Worm (Caenorhabditis elegans) whole organism, midembryonic: ENCODE results near the gene his-61.

Source experiments
- T22C8.4 ChIP-seq: fragments of 200-800 bp; sonication (Bioruptor generic); IDR thresholded peaks from 2 replicates; pipeline ENCODE4 v1.3.6; 2022; ENCODE audit warnings: missing genetic modification characterization, missing compliant biosample characterization
- cog-1 ChIP-seq: sonication (generic microtip); optimal IDR thresholded peaks from 2 replicates; lab custom pipeline; 2016; ENCODE audit warnings: missing genetic modification characterization, missing compliant biosample characterization
- flt-1 ChIP-seq: fragments of 200-800 bp; sonication (Bioruptor generic); IDR thresholded peaks from 2 replicates; pipeline ENCODE4 v1.3.6; 2022; ENCODE audit warnings: missing genetic modification characterization, missing compliant biosample characterization
- klf-2 ChIP-seq: fragments of 200-800 bp; sonication (Bioruptor generic); conservative IDR thresholded peaks from 2 replicates; pipeline ENCODE4 v1.3.6; 2022; ENCODE audit warnings: missing genetic modification reagents, missing genetic modification characterization, missing compliant biosample characterization
- med-1 ChIP-seq: sonication (generic microtip); optimal IDR thresholded peaks from 2 replicates; lab custom pipeline; 2017; ENCODE audit warnings: missing genetic modification characterization, mild to moderate bottlenecking, missing compliant biosample characterization, antibody characterized with exemption, missing genetic modification reagents; ENCODE audit not compliant: insufficient read depth
- ref-1 ChIP-seq: fragments of 200-800 bp; sonication (Bioruptor generic); conservative IDR thresholded peaks from 2 replicates; pipeline ENCODE4 v1.3.6; 2022; ENCODE audit warnings: missing genetic modification reagents, missing genetic modification characterization, missing compliant biosample characterization
- tab-1 ChIP-seq: fragments of 200-800 bp; sonication (Bioruptor generic); IDR thresholded peaks from 2 replicates; pipeline ENCODE4 v1.3.6; 2022; ENCODE audit warnings: missing genetic modification characterization, missing compliant biosample characterization
- ztf-23 ChIP-seq: fragments of 200-800 bp; sonication (Bioruptor generic); IDR thresholded peaks from 2 replicates; pipeline ENCODE4 v1.3.6; 2022; ENCODE audit warnings: missing genetic modification reagents, missing genetic modification characterization, missing compliant biosample characterization
- ztf-29 ChIP-seq: fragments of 200-800 bp; sonication (Bioruptor generic); IDR thresholded peaks from 2 replicates; pipeline ENCODE4 v1.3.6; 2022; ENCODE audit warnings: missing genetic modification reagents, missing genetic modification characterization, missing compliant biosample characterization

Gene his-61

DNA sequence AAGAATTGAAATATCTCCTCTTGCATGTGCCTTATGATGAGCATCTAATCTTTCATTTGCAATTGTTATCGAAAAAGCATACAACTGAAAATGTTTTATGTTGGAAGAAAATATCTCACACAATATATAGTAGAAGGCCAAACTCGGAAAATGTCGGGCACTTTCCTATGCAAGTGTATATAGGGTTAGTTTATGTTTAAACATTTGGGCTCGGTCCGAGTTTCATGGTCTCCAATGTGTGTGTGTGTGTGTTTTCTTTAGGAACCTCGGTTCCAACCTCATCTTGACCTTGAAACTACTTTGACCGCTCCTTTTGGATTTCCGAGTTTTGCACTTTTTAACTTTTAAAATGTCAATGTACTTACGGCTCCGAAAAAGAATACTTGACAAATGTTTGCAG is 13.3 kb upstream of the his-61 start:
- TF ChIP-seq T22C8.4 (GFP tag; lab: Robert Waterston, UW) (no peak), tab-1 (GFP tag; lab: Robert Waterston, UW) (no peak), klf-2 (GFP tag; lab: Robert Waterston, UW) (no peak), cog-1 (tag; lab: Kevin White, UChicago) (no peak), ztf-23 (no peak), ztf-29 (GFP tag; lab: Robert Waterston, UW) (no peak), ref-1 (GFP tag; lab: Robert Waterston, UW) (no peak), flt-1 (GFP tag; lab: Robert Waterston, UW) (no peak), med-1 (GFP tag; lab: Kevin White, UChicago) (no peak)

DNA sequence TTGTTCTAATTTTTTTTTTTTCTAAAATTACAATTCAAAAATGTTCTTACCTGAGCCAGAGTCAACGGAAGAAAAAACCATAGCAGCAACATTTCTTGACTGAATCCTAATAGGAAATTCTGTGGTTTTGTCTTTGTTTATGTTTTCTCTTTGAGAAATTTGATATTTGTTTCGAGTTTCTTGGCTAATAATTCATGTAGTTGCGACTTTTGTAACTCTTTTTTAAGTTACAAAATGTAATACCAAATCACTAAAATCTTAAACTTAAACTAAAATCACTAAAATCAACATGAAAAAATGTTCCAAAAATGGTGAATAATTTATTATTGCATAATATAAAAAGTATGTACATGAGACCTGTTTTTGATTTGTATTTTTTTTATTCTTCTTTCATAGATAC is 11.7 kb upstream of the his-61 start, which contains the start of gene egas-4:
TSS of gene egas-4 (minus strand) at position 101 of the 400 bp plus-strand sequence.
- TF ChIP-seq ztf-23 (no peak), ztf-29 (GFP tag; lab: Robert Waterston, UW) (no peak), T22C8.4 (GFP tag; lab: Robert Waterston, UW) (no peak), klf-2 (GFP tag; lab: Robert Waterston, UW) (no peak), cog-1 (tag; lab: Kevin White, UChicago) (no peak), tab-1 (GFP tag; lab: Robert Waterston, UW) (no peak), flt-1 (GFP tag; lab: Robert Waterston, UW) (no peak), ref-1 (GFP tag; lab: Robert Waterston, UW) (no peak), med-1 (GFP tag; lab: Kevin White, UChicago) (no peak)

- no peak for TF ChIP-seq flt-1 (GFP tag; lab: Robert Waterston, UW)
- no peak for TF ChIP-seq cog-1 (tag; lab: Kevin White, UChicago)
Observed at ce11 chrIV:7497205-7497604, 11.2 kb upstream of the his-61 start.

ce11 chrIV:7491464-7491863 is 5.4 kb upstream of the his-61 start, which contains the start of gene F55G1.1:
Gene F55G1.1 (plus strand): TSS chrIV:7491764.
- TF ChIP-seq cog-1 (tag; lab: Kevin White, UChicago) (no peak), flt-1 (GFP tag; lab: Robert Waterston, UW) (no peak), T22C8.4 (GFP tag; lab: Robert Waterston, UW) (no peak), tab-1 (GFP tag; lab: Robert Waterston, UW) (no peak), ztf-29 (GFP tag; lab: Robert Waterston, UW) (no peak), med-1 (GFP tag; lab: Kevin White, UChicago) (no peak), ztf-23 (no peak), klf-2 (GFP tag; lab: Robert Waterston, UW) (no peak), ref-1 (GFP tag; lab: Robert Waterston, UW) (no peak)

DNA sequence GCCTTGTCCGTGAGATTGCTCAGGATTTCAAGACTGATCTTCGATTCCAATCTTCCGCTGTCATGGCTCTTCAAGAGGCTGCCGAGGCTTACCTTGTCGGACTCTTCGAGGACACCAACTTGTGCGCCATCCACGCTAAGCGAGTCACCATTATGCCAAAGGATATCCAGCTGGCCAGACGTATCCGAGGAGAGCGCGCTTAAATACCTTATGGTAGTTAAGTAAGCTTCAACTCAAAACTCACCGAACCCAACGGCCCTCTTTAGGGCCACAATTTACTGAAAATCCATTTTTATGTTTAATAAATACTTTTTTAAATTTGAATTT is 2.4 kb upstream of the his-61 start:
- TF ChIP-seq med-1 (GFP tag; lab: Kevin White, UChicago) (no peak), flt-1 (GFP tag; lab: Robert Waterston, UW) (peak; percentile 65), T22C8.4 (GFP tag; lab: Robert Waterston, UW) (no peak), ztf-23 (no peak)

DNA sequence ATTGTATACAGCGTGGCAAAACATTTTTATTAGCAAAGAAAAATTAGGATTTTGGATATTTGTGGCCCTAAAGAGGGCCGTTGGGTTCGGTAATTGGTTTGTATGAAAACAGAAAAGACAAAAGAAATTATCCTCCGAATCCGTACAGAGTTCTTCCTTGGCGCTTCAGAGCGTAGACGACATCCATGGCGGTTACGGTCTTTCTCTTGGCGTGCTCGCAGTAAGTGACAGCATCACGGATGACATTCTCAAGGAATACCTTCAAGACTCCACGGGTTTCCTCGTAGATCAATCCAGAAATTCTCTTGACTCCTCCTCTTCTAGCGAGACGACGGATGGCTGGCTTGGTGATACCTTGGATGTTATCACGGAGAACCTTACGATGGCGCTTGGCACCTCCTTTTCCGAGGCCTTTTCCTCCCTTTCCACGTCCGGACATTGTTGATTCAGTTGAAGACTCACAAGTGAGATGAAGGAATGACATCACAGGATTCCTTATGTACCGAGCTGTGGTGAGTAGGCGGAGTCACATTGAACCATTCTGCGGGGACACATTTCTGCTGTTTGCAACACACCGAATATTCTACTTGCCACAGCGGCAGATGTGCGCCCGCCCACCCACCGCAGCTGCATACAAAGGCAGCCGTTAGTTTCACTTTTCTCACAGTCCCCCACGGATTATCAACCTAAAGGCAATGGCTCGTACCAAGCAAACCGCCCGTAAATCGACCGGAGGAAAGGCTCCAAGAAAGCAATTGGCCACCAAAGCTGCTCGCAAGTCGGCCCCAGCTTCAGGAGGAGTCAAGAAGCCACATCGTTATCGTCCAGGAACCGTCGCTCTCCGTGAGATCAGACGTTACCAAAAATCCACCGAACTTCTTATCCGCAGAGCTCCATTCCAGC is 1.8 kb upstream of the his-61 start, which contains the start of the genes his-60 and his-59:
TSS of gene his-60 (minus strand) at position 439 of the 903 bp plus-strand sequence.
TSS of gene his-59 (plus strand) at position 696 of the 903 bp plus-strand sequence.
- TF ChIP-seq flt-1 (GFP tag; lab: Robert Waterston, UW) (peak; percentile 90), ztf-23 (peak; percentile 67; the same call in 1 of the 2 replicates), T22C8.4 (GFP tag; lab: Robert Waterston, UW) (0 out of 2 replicates have a peak, but pooled peaks have one; percentile 6), tab-1 (GFP tag; lab: Robert Waterston, UW) (no peak; the same call in 1 of the 2 replicates), cog-1 (tag; lab: Kevin White, UChicago) (peak; percentile 60), ref-1 (GFP tag; lab: Robert Waterston, UW) (no peak), med-1 (GFP tag; lab: Kevin White, UChicago) (no peak), ztf-29 (GFP tag; lab: Robert Waterston, UW) (no peak; the same call in 1 of the 2 replicates), klf-2 (GFP tag; lab: Robert Waterston, UW) (no peak)

ce11 chrIV:7485565-7486200 is 334 bp downstream of the his-61 start:
- TF ChIP-seq ztf-23, result 0 out of 2 replicates have a peak, but pooled peaks have one; percentile 9
- TF ChIP-seq tab-1 (GFP tag; lab: Robert Waterston, UW), result 0 out of 2 replicates have a peak, but pooled peaks have one; percentile 8
- peak; percentile 32; the same call in 1 of the 2 replicates for TF ChIP-seq ref-1 (GFP tag; lab: Robert Waterston, UW)

- TF ChIP-seq med-1 (GFP tag; lab: Kevin White, UChicago), result no peak
Observed at ce11 chrIV:7478134-7478533, 7.9 kb downstream of the his-61 start, which contains the start of gene rod-1. Gene rod-1 (plus strand): TSS chrIV:7478452.

ce11 chrIV:7477697-7478096 is 8.3 kb downstream of the his-61 start:
- TF ChIP-seq cog-1 (tag; lab: Kevin White, UChicago) (no peak), ref-1 (GFP tag; lab: Robert Waterston, UW) (no peak), med-1 (GFP tag; lab: Kevin White, UChicago) (no peak), ztf-23 (no peak)
